Fruit fly (Drosophila melanogaster) whole organism, prepupa: ENCODE results near the gene CG43689.

Source experiments
- CG10631 ChIP-seq: fragments of 200-800 bp; sonication (Bioruptor generic); optimal IDR thresholded peaks from 2 replicates; lab custom pipeline; 2016; ENCODE audit warnings: missing biosample characterization, missing genetic modification characterization
- CG10669 ChIP-seq: fragments of 200-800 bp; sonication (Bioruptor generic); optimal IDR thresholded peaks from 3 replicates; lab custom pipeline; 2018; ENCODE audit warnings: missing biosample characterization, mild to moderate bottlenecking, missing genetic modification characterization, moderate library complexity
- CG11294 ChIP-seq: fragments of 200-800 bp; sonication (Bioruptor generic); IDR thresholded peaks from 2 replicates; pipeline ENCODE4 v1.3.6; 2022; ENCODE audit warnings: missing biosample characterization, missing genetic modification characterization
- CG11762 ChIP-seq: fragments of 200-800 bp; sonication (Bioruptor generic); optimal IDR thresholded peaks from 3 replicates; lab custom pipeline; 2016; ENCODE audit warnings: missing biosample characterization, missing genetic modification characterization; ENCODE audit not compliant: insufficient read depth
- CG11902 ChIP-seq: fragments of 200-800 bp; sonication (Bioruptor generic); optimal IDR thresholded peaks from 3 replicates; lab custom pipeline; 2016; ENCODE audit warnings: missing biosample characterization, missing genetic modification characterization
- CG15336 ChIP-seq: fragments of 200-800 bp; sonication (Bioruptor generic); IDR thresholded peaks from 2 replicates; pipeline ENCODE4 v1.3.6; 2022; ENCODE audit warnings: missing biosample characterization, missing genetic modification characterization
- CG16779 ChIP-seq: fragments of 200-800 bp; sonication (Bioruptor generic); optimal IDR thresholded peaks from 3 replicates; lab custom pipeline; 2017; ENCODE audit warnings: missing biosample characterization, mild to moderate bottlenecking, missing genetic modification characterization
- CG3032 ChIP-seq: fragments of 200-800 bp; optimal IDR thresholded peaks from 2 replicates; lab custom pipeline; 2019; ENCODE audit warnings: missing biosample characterization, mild to moderate bottlenecking, missing genetic modification characterization, moderate library complexity
- CG32006 ChIP-seq: fragments of 200-800 bp; sonication (Bioruptor generic); optimal IDR thresholded peaks from 3 replicates; lab custom pipeline; 2017; ENCODE audit warnings: missing biosample characterization, mild to moderate bottlenecking, missing genetic modification characterization
- CG3919 ChIP-seq: fragments of 200-800 bp; sonication (Bioruptor generic); optimal IDR thresholded peaks from 3 replicates; lab custom pipeline; 2016; ENCODE audit warnings: missing biosample characterization, missing genetic modification characterization
- CG4318 ChIP-seq: fragments of 200-800 bp; sonication (Bioruptor generic); optimal IDR thresholded peaks from 3 replicates; lab custom pipeline; 2017; ENCODE audit warnings: missing biosample characterization, mild to moderate bottlenecking, missing genetic modification characterization
- CG6163 ChIP-seq: fragments of 200-800 bp; sonication (Bioruptor generic); IDR thresholded peaks from 3 replicates; pipeline ENCODE4 v1.3.6; 2022; ENCODE audit warnings: missing biosample characterization, missing genetic modification characterization
- CG6276 ChIP-seq: fragments of 200-800 bp; sonication (Bioruptor generic); optimal IDR thresholded peaks from 2 replicates; lab custom pipeline; 2017; ENCODE audit warnings: missing biosample characterization, mild to moderate bottlenecking, missing genetic modification characterization
- CG6792 ChIP-seq: fragments of 200-800 bp; sonication (Bioruptor generic); optimal IDR thresholded peaks from 3 replicates; lab custom pipeline; 2016; ENCODE audit warnings: missing biosample characterization, missing genetic modification characterization
- CG6808 ChIP-seq: fragments of 200-800 bp; sonication (Bioruptor generic); optimal IDR thresholded peaks from 3 replicates; lab custom pipeline; 2017; ENCODE audit warnings: missing biosample characterization, missing genetic modification characterization, mild to moderate bottlenecking, moderate library complexity, missing genetic modification reagents
- CG6854 ChIP-seq: fragments of 200-800 bp; sonication (Bioruptor generic); optimal IDR thresholded peaks from 2 replicates; lab custom pipeline; 2017; ENCODE audit warnings: missing biosample characterization, mild to moderate bottlenecking, missing genetic modification characterization
- CG7368 ChIP-seq: fragments of 200-800 bp; sonication (Bioruptor generic); optimal IDR thresholded peaks from 3 replicates; lab custom pipeline; 2016; ENCODE audit warnings: missing biosample characterization, missing genetic modification characterization
- CG8119 ChIP-seq: fragments of 200-800 bp; sonication (Bioruptor generic); IDR thresholded peaks from 3 replicates; pipeline ENCODE4 v1.3.6; 2022; ENCODE audit warnings: missing biosample characterization, missing genetic modification characterization
- CG8319 ChIP-seq: fragments of 200-800 bp; sonication (Bioruptor generic); optimal IDR thresholded peaks from 3 replicates; lab custom pipeline; 2016; ENCODE audit warnings: missing biosample characterization, missing genetic modification characterization
- CG8632 ChIP-seq: fragments of 200-800 bp; sonication (Bioruptor generic); optimal IDR thresholded peaks from 3 replicates; lab custom pipeline; 2016; ENCODE audit warnings: missing biosample characterization, missing genetic modification characterization
- Eip75B ChIP-seq: fragments of 200-800 bp; sonication (Bioruptor generic); optimal IDR thresholded peaks from 3 replicates; lab custom pipeline; 2016; ENCODE audit warnings: missing biosample characterization, missing genetic modification characterization
- Eip78C ChIP-seq: fragments of 200-800 bp; sonication (Bioruptor generic); peaks from one replicate; lab custom pipeline; 2016; ENCODE audit warnings: missing biosample characterization, missing genetic modification characterization
- Eip93F ChIP-seq: fragments of 200-800 bp; sonication (Bioruptor generic); optimal IDR thresholded peaks from 2 replicates; lab custom pipeline; 2016; ENCODE audit warnings: missing biosample characterization, mild to moderate bottlenecking, missing genetic modification characterization
- Ets21C ChIP-seq: fragments of 200-800 bp; sonication (Bioruptor generic); optimal IDR thresholded peaks from 3 replicates; lab custom pipeline; 2016; ENCODE audit warnings: missing biosample characterization, missing genetic modification characterization
- Ets96B ChIP-seq: fragments of 200-800 bp; optimal IDR thresholded peaks from 2 replicates; lab custom pipeline; 2019; ENCODE audit warnings: missing biosample characterization, mild to moderate bottlenecking, missing genetic modification characterization, moderate library complexity
- Hr38 ChIP-seq: sonication (Bioruptor generic); optimal IDR thresholded peaks from 2 replicates; lab custom pipeline; 2016; ENCODE audit warnings: missing biosample characterization, missing genetic modification characterization
- Hr4 ChIP-seq: fragments of 200-800 bp; sonication (Bioruptor generic); optimal IDR thresholded peaks from 3 replicates; lab custom pipeline; 2016; ENCODE audit warnings: missing biosample characterization, missing genetic modification characterization
- Lpt ChIP-seq: fragments of 200-800 bp; sonication (Bioruptor generic); optimal IDR thresholded peaks from 3 replicates; lab custom pipeline; 2016; ENCODE audit warnings: missing biosample characterization, missing genetic modification characterization
- Met ChIP-seq: fragments of 200-800 bp; sonication (Bioruptor generic); optimal IDR thresholded peaks from 3 replicates; lab custom pipeline; 2016; ENCODE audit warnings: missing biosample characterization, missing genetic modification characterization
- OdsH ChIP-seq: fragments of 200-800 bp; sonication (Bioruptor generic); optimal IDR thresholded peaks from 3 replicates; lab custom pipeline; 2016; ENCODE audit warnings: missing biosample characterization, missing genetic modification characterization
- Sox14 ChIP-seq: fragments of 200-800 bp; sonication (Bioruptor generic); optimal IDR thresholded peaks from 3 replicates; lab custom pipeline; 2016; ENCODE audit warnings: missing biosample characterization, missing genetic modification characterization
- Sox15 ChIP-seq: fragments of 200-800 bp; sonication (Bioruptor generic); optimal IDR thresholded peaks from 3 replicates; lab custom pipeline; 2016; ENCODE audit warnings: missing biosample characterization, missing genetic modification characterization
- achi ChIP-seq: fragments of 200-800 bp; sonication (Bioruptor generic); optimal IDR thresholded peaks from 3 replicates; lab custom pipeline; 2016; ENCODE audit warnings: missing biosample characterization, missing genetic modification characterization
- acj6 ChIP-seq: fragments of 200-800 bp; sonication (Bioruptor generic); optimal IDR thresholded peaks from 3 replicates; lab custom pipeline; 2016; ENCODE audit warnings: missing biosample characterization, missing genetic modification characterization
- cyc ChIP-seq: fragments of 200-800 bp; sonication (Bioruptor generic); optimal IDR thresholded peaks from 3 replicates; lab custom pipeline; 2016; ENCODE audit warnings: missing biosample characterization, missing genetic modification characterization
- dac ChIP-seq: fragments of 200-800 bp; sonication (Bioruptor generic); optimal IDR thresholded peaks from 2 replicates; lab custom pipeline; 2017; ENCODE audit warnings: missing biosample characterization, mild to moderate bottlenecking, missing genetic modification characterization
- dsx ChIP-seq: fragments of 200-800 bp; optimal IDR thresholded peaks from 3 replicates; lab custom pipeline; 2019; ENCODE audit warnings: missing biosample characterization, mild to moderate bottlenecking, missing genetic modification characterization, moderate library complexity; ENCODE audit not compliant: poor library complexity, severe bottlenecking
- esn ChIP-seq: fragments of 200-800 bp; sonication (Bioruptor generic); optimal IDR thresholded peaks from 2 replicates; lab custom pipeline; 2016; ENCODE audit warnings: missing biosample characterization, mild to moderate bottlenecking, missing genetic modification characterization, moderate library complexity
- fd59A ChIP-seq: fragments of 200-800 bp; sonication (Bioruptor generic); optimal IDR thresholded peaks from 2 replicates; lab custom pipeline; 2017; ENCODE audit warnings: missing biosample characterization, mild to moderate bottlenecking, missing genetic modification characterization, missing genetic modification reagents
- fd85E ChIP-seq: fragments of 200-800 bp; sonication (Bioruptor generic); optimal IDR thresholded peaks from 3 replicates; lab custom pipeline; 2016; ENCODE audit warnings: missing biosample characterization, missing genetic modification characterization
- fkh ChIP-seq: fragments of 200-800 bp; sonication (Bioruptor generic); optimal IDR thresholded peaks from 3 replicates; lab custom pipeline; 2017; ENCODE audit warnings: missing biosample characterization, mild to moderate bottlenecking, missing genetic modification characterization, moderate library complexity
- lz ChIP-seq: fragments of 200-800 bp; sonication (Bioruptor generic); optimal IDR thresholded peaks from 3 replicates; lab custom pipeline; 2016; ENCODE audit warnings: missing biosample characterization, missing genetic modification characterization
- net ChIP-seq: fragments of 200-800 bp; sonication (Bioruptor generic); optimal IDR thresholded peaks from 3 replicates; lab custom pipeline; 2016; ENCODE audit warnings: missing biosample characterization, missing genetic modification characterization
- pdm3 ChIP-seq: fragments of 200-800 bp; sonication (Bioruptor generic); optimal IDR thresholded peaks from 3 replicates; lab custom pipeline; 2016; ENCODE audit warnings: missing biosample characterization, missing genetic modification characterization
- salr ChIP-seq, 2 experiments: fragments of 200-800 bp; sonication (Bioruptor generic); optimal IDR thresholded peaks; 3 replicates each; lab custom pipeline; 2016 to 2018; ENCODE audit warnings: missing biosample characterization in 2 of 2, missing genetic modification characterization in 2 of 2, mild to moderate bottlenecking in 1 of 2
- spab ChIP-seq: fragments of 200-800 bp; sonication (Bioruptor generic); optimal IDR thresholded peaks from 2 replicates; lab custom pipeline; 2017; ENCODE audit warnings: missing biosample characterization, mild to moderate bottlenecking, missing genetic modification characterization, missing genetic modification reagents
- ss ChIP-seq, 2 experiments: fragments of 200-800 bp; sonication (Bioruptor generic); optimal IDR thresholded peaks; 2 replicates in 1 of 2; 3 replicates in 1 of 2; lab custom pipeline; 2017 to 2018; ENCODE audit warnings: mild to moderate bottlenecking in 2 of 2, missing biosample characterization in 2 of 2, missing genetic modification characterization in 2 of 2, moderate library complexity in 1 of 2
- topi ChIP-seq: fragments of 200-800 bp; sonication (Bioruptor generic); optimal IDR thresholded peaks from 3 replicates; lab custom pipeline; 2016; ENCODE audit warnings: missing biosample characterization, missing genetic modification characterization

The CG43689 gene

DNA sequence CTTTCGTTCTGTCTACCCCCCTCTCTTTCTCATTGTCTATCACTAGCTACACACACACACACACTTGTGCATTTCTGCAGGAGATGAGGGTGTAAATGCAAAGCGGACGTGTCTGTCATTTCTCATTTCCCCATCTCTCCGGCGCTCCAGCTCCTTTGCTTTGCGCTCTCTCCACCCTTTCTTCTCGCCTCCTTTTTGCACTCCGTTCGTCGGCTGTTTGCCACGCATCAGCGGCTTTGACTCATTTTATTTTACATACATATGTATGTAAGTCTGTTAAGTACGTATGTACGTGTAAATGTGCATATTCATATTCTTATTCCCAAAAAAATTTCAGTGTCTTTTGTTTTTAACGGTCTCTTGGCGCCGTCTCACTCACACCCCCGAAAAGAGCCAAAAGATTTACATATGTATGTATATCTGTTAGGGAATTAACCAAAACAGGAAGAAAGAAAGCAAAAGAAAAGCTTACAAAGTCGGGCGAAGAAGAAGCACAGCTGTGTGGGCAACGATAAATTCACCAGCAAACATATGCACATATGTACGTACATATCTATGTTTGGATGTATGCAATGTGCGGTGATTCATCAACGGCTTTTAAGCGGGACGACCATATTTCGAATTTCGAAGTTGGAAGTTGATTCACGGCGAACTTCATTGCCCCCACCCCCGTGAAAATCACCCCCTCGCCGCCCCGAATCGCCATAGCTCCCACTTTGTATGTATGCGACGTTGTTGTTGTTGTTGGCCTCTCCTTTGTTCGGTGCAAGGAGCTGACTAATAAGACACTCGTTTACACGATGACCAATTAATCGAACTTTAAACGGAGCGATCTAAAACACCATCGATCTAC lies 31.9 kb downstream of the CG43689 start (continued):
- no peak for TF ChIP-seq CG16779
- no peak for TF ChIP-seq CG6276 (GFP tag; lab: Kevin White, UChicago)
- no peak for TF ChIP-seq Ets21C (GFP tag; lab: Kevin White, UChicago)

DNA sequence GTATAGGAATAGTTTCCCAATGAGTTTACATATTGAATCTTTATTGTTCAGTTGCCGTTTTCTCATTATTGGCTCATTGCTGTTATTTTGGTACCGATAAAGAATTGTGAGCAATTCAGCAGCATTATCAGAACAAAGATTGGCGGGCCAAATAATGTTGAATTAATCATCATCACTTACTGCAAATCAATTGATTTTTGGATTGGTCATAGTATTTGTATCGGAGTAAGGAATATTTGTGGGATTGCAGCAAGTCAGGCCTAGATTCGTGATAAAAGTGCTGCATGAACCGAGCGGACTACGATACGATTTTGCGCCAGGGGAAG lies 32.5 kb downstream of the CG43689 start:
- TF ChIP-seq CG6276 (GFP tag; lab: Kevin White, UChicago) (peak; percentile 48), Lpt (no peak), achi (GFP tag; lab: Kevin White, UChicago) (peak; percentile 14), CG8119 (peak; percentile 34; the same call in 1 of the 3 replicates), spab (GFP tag; lab: Kevin White, UChicago) (peak; percentile 9), CG8632 (GFP tag; lab: Kevin White, UChicago) (peak; percentile 27), OdsH (GFP tag; lab: Kevin White, UChicago) (peak; percentile 40), CG11762 (GFP tag; lab: Kevin White, UChicago) (no peak), dsx (GFP tag; lab: Kevin White, UChicago) (no peak), Hr4 (peak; percentile 55), fd59A (GFP tag; lab: Kevin White, UChicago) (peak; percentile 33), acj6 (GFP tag; lab: Kevin White, UChicago) (peak; percentile 22), fkh (GFP tag; lab: Kevin White, UChicago) (no peak), Met (no peak), cyc (GFP tag; lab: Kevin White, UChicago) (peak; percentile 25), esn (GFP tag; lab: Kevin White, UChicago) (no peak), CG11902 (GFP tag; lab: Kevin White, UChicago) (no peak), Sox14 (GFP tag; lab: Kevin White, UChicago) (no peak), Eip75B (GFP tag; lab: Kevin White, UChicago) (peak; percentile 14), net (GFP tag; lab: Kevin White, UChicago) (peak; percentile 35), ss (GFP tag; optimal IDR thresholded peaks at IDR 0.05; lab: Kevin White, UChicago) (peak; percentile 39 to 77), CG32006 (GFP tag; lab: Kevin White, UChicago) (peak; percentile 82), lz (GFP tag; lab: Kevin White, UChicago) (no peak), topi (GFP tag; lab: Kevin White, UChicago) (peak; percentile 19), Ets21C (GFP tag; lab: Kevin White, UChicago) (no peak), fd85E (no peak), CG6163 (GFP tag; lab: Robert Waterston, UW) (no peak), Eip93F (no peak), CG3919 (peak; percentile 3), pdm3 (GFP tag; lab: Kevin White, UChicago) (peak; percentile 51), CG6808 (GFP tag; lab: Kevin White, UChicago) (peak; percentile 58), CG7368 (GFP tag; lab: Kevin White, UChicago) (peak; percentile 26), salr (GFP tag; optimal IDR thresholded peaks at IDR 0.05; lab: Kevin White, UChicago) (peak in 1 of 2 experiments; percentile 32), Hr38 (GFP tag; lab: Kevin White, UChicago) (no peak), Eip78C (GFP tag; lab: Kevin White, UChicago) (peak; percentile 87), CG8319 (GFP tag; lab: Kevin White, UChicago) (no peak), dac (GFP tag; lab: Kevin White, UChicago) (peak; percentile 13), Sox15 (no peak), CG6854 (no peak), Ets96B (tag; lab: Kevin White, UChicago) (peak; percentile 40), CG3032 (tag; lab: Kevin White, UChicago) (peak; percentile 59), CG6792 (peak; percentile 6), CG11294 (GFP tag; lab: Robert Waterston, UW) (no peak), CG15336 (GFP tag; lab: Robert Waterston, UW) (no peak), CG10669 (GFP tag; lab: Kevin White, UChicago) (peak; percentile 53), CG10631 (GFP tag; lab: Kevin White, UChicago) (peak; percentile 41), CG4318 (GFP tag; lab: Kevin White, UChicago) (peak; percentile 43)
